Fruit fly (Drosophila melanogaster): ENCODE results near the gene CG44098.

Gene CG44098

dm6 chr3R:4738494-4739191, 34.4 kb downstream of the CG44098 start (continued):
- TF ChIP-seq Taf1 (GFP tag; IDR thresholded peaks at IDR 0.05) (no peak), run (tag; optimal IDR thresholded peaks at IDR 0.05) (no peak), CG17802 (tag; optimal IDR thresholded peaks at IDR 0.05) (no peak), tap (tag; optimal IDR thresholded peaks at IDR 0.05) (no peak), CG14014 (GFP tag; IDR thresholded peaks at IDR 0.05) (no peak), cas (GFP tag; IDR thresholded peaks at IDR 0.05) (no peak)

dm6 chr3R:4731828-4732657, 41.0 kb downstream of the CG44098 start, which contains the start of gene Nep2:
Nep2 (minus strand) TSS chr3R:4731878.
- no peak for TF ChIP-seq repo (GFP tag; optimal IDR thresholded peaks at IDR 0.05)
- no peak for TF ChIP-seq CG17568 (GFP tag; optimal IDR thresholded peaks at IDR 0.05)
- TF ChIP-seq Bgb (GFP tag; IDR thresholded peaks at IDR 0.05; ENCODE audit: partially characterized antibody): peak; percentile 84
- no peak for TF ChIP-seq CG6272 (GFP tag; IDR thresholded peaks at IDR 0.05)
- TF ChIP-seq CG6765 (GFP tag; optimal IDR thresholded peaks at IDR 0.05): no peak
- TF ChIP-seq CG15514 (GFP tag; optimal IDR thresholded peaks at IDR 0.05): no peak
- TF ChIP-seq phol (tag; optimal IDR thresholded peaks at IDR 0.05): peak; percentile 34
- TF ChIP-seq CG8765 (GFP tag; IDR thresholded peaks at IDR 0.05): no peak
- TF ChIP-seq stc (GFP tag; IDR thresholded peaks at IDR 0.05): no peak
- TF ChIP-seq sna (GFP tag; IDR thresholded peaks at IDR 0.05; ENCODE audit: partially characterized antibody): 0 out of 2 replicates have a peak, but pooled peaks have one; percentile 13
- no peak for TF ChIP-seq hth (optimal IDR thresholded peaks at IDR 0.05)
- no peak for TF ChIP-seq btn (GFP tag; optimal IDR thresholded peaks at IDR 0.05)
- TF ChIP-seq Mes4 (GFP tag; optimal IDR thresholded peaks at IDR 0.05): no peak
- TF ChIP-seq Hr39 (optimal IDR thresholded peaks at IDR 0.05): no peak
- no peak for TF ChIP-seq Ssrp (tag; optimal IDR thresholded peaks at IDR 0.05)
- TF ChIP-seq Dll (GFP tag; IDR thresholded peaks at IDR 0.05; ENCODE audit: partially characterized antibody): no peak
- TF ChIP-seq CG32767 (GFP tag; IDR thresholded peaks at IDR 0.05): 0 out of 2 replicates have a peak, but pooled peaks have one; percentile 8
- no peak for TF ChIP-seq CG1832 (GFP tag; optimal IDR thresholded peaks at IDR 0.05)
- no peak for TF ChIP-seq PHDP (tag; optimal IDR thresholded peaks at IDR 0.05)
- no peak for TF ChIP-seq caup (GFP tag; optimal IDR thresholded peaks at IDR 0.05; ENCODE audit: severe bottlenecking)
- TF ChIP-seq CG17612 (GFP tag; IDR thresholded peaks at IDR 0.05): no peak
- no peak for TF ChIP-seq CG31388 (GFP tag; optimal IDR thresholded peaks at IDR 0.05)
- no peak for TF ChIP-seq CG4617 (GFP tag; optimal IDR thresholded peaks at IDR 0.05; ENCODE audit: borderline replicate concordance)
- peak; percentile 56 for TF ChIP-seq Scr (GFP tag; IDR thresholded peaks at IDR 0.05; ENCODE audit: partially characterized antibody)
- no peak for TF ChIP-seq pzg (GFP tag; optimal IDR thresholded peaks at IDR 0.05)
- peak; percentile 53 for TF ChIP-seq CG30403 (GFP tag; optimal IDR thresholded peaks at IDR 0.05)
- TF ChIP-seq CG17802 (tag; optimal IDR thresholded peaks at IDR 0.05): no peak
- no peak for TF ChIP-seq ERR (GFP tag; optimal IDR thresholded peaks at IDR 0.05)
- TF ChIP-seq Blimp-1 (GFP tag; optimal IDR thresholded peaks at IDR 0.05): peak; percentile 23
- TF ChIP-seq CG7745 (tag; optimal IDR thresholded peaks at IDR 0.05): no peak
- TF ChIP-seq CG10147 (GFP tag; optimal IDR thresholded peaks at IDR 0.05): no peak
- TF ChIP-seq CG4360 (GFP tag; IDR thresholded peaks at IDR 0.05): no peak
- no peak for TF ChIP-seq NFAT (GFP tag; IDR thresholded peaks at IDR 0.05)
- TF ChIP-seq CG7839 (tag; optimal IDR thresholded peaks at IDR 0.05): peak; percentile 39
- TF ChIP-seq CG12659 (GFP tag; optimal IDR thresholded peaks at IDR 0.05): peak; percentile 33
- TF ChIP-seq hbn (GFP tag; IDR thresholded peaks at IDR 0.05; ENCODE audit: partially characterized antibody): no peak
- TF ChIP-seq Chrac-16 (GFP tag; optimal IDR thresholded peaks at IDR 0.05): peak; percentile 18
- no peak for TF ChIP-seq kni (GFP tag; optimal IDR thresholded peaks at IDR 0.05)
- TF ChIP-seq CG12071 (GFP tag; optimal IDR thresholded peaks at IDR 0.05): no peak
- TF ChIP-seq YL-1 (GFP tag; optimal IDR thresholded peaks at IDR 0.05): no peak
- no peak for TF ChIP-seq CHES-1-like (GFP tag; optimal IDR thresholded peaks at IDR 0.05)
